Fruit fly (Drosophila melanogaster) whole organism, embryonic: ENCODE results near the gene CG34244.

ENCODE experiments used
- Bgb ChIP-seq: fragments of 200-800 bp; sonication (Bioruptor generic); IDR thresholded peaks from 2 replicates; pipeline ENCODE4 v1.3.6; 2022; ENCODE audit warnings: missing biosample characterization, missing genetic modification characterization; ENCODE audit not compliant: partially characterized antibody
- BtbVII ChIP-seq: fragments of 200-800 bp; sonication (Bioruptor generic); optimal IDR thresholded peaks from 3 replicates; lab custom pipeline; 2017; ENCODE audit warnings: missing biosample characterization, mild to moderate bottlenecking, missing genetic modification characterization
- CG10267 ChIP-seq: fragments of 200-800 bp; sonication (Bioruptor generic); optimal IDR thresholded peaks from 2 replicates; lab custom pipeline; 2018; ENCODE audit warnings: missing biosample characterization, mild to moderate bottlenecking, missing genetic modification characterization, moderate library complexity
- CG10366 ChIP-seq: fragments of 200-800 bp; sonication (Bioruptor generic); IDR thresholded peaks from 2 replicates; pipeline ENCODE4 v1.3.6; 2022; ENCODE audit warnings: missing biosample characterization, missing genetic modification characterization
- CG10431 ChIP-seq: fragments of 200-800 bp; sonication (Bioruptor generic); optimal IDR thresholded peaks from 3 replicates; lab custom pipeline; 2018; ENCODE audit warnings: missing biosample characterization, mild to moderate bottlenecking, missing genetic modification characterization
- CG11456 ChIP-seq: fragments of 200-800 bp; sonication (Bioruptor generic); IDR thresholded peaks from 3 replicates; pipeline ENCODE4 v1.3.6; 2022; ENCODE audit warnings: missing biosample characterization, missing genetic modification characterization
- CG11504 ChIP-seq: fragments of 200-800 bp; sonication (Bioruptor generic); optimal IDR thresholded peaks from 3 replicates; lab custom pipeline; 2019; ENCODE audit warnings: missing biosample characterization, mild to moderate bottlenecking, missing genetic modification characterization, moderate library complexity
- CG14710 ChIP-seq: fragments of 200-800 bp; sonication (Bioruptor generic); optimal IDR thresholded peaks from 3 replicates; lab custom pipeline; 2019; ENCODE audit warnings: missing biosample characterization, mild to moderate bottlenecking, missing genetic modification characterization, moderate library complexity
- CG17359 ChIP-seq: fragments of 200-800 bp; sonication (Bioruptor generic); optimal IDR thresholded peaks from 3 replicates; lab custom pipeline; 2018; ENCODE audit warnings: missing biosample characterization, mild to moderate bottlenecking, missing genetic modification characterization, moderate library complexity
- CG2712 ChIP-seq: fragments of 200-800 bp; optimal IDR thresholded peaks from 3 replicates; lab custom pipeline; 2019; ENCODE audit warnings: missing biosample characterization, mild to moderate bottlenecking, missing genetic modification characterization, moderate library complexity
- CG4730 ChIP-seq: fragments of 200-800 bp; sonication (Bioruptor generic); IDR thresholded peaks from 2 replicates; pipeline ENCODE4 v1.3.6; 2022; ENCODE audit warnings: missing biosample characterization, missing genetic modification characterization
- CG5953 ChIP-seq: fragments of 200-800 bp; sonication (Bioruptor generic); IDR thresholded peaks from 2 replicates; pipeline ENCODE4 v1.3.6; 2022; ENCODE audit warnings: missing biosample characterization, missing genetic modification characterization
- CG6765 ChIP-seq: fragments of 200-800 bp; sonication (Bioruptor generic); optimal IDR thresholded peaks from 3 replicates; lab custom pipeline; 2017; ENCODE audit warnings: missing biosample characterization, mild to moderate bottlenecking, missing genetic modification characterization
- CG7357 ChIP-seq: fragments of 200-800 bp; sonication (Bioruptor generic); IDR thresholded peaks from 3 replicates; pipeline ENCODE4 v1.3.6; 2022; ENCODE audit warnings: missing biosample characterization, missing genetic modification characterization
- CG7556 ChIP-seq: fragments of 200-800 bp; sonication (Bioruptor generic); optimal IDR thresholded peaks from 2 replicates; lab custom pipeline; 2017; ENCODE audit warnings: missing biosample characterization, mild to moderate bottlenecking, missing genetic modification characterization
- CG8290 ChIP-seq, 3 experiments: fragments of 200-800 bp; sonication (Bioruptor generic); optimal IDR thresholded peaks; 2 replicates each; lab custom pipeline; 2016 to 2019; ENCODE audit warnings: missing biosample characterization in 3 of 3, missing genetic modification characterization in 3 of 3, mild to moderate bottlenecking in 2 of 3, moderate library complexity in 1 of 3
- CG8765 ChIP-seq: fragments of 200-800 bp; sonication (Bioruptor generic); IDR thresholded peaks from 2 replicates; pipeline ENCODE4 v1.3.6; 2022; ENCODE audit warnings: missing biosample characterization, missing genetic modification characterization
- CG8944 ChIP-seq: fragments of 200-800 bp; sonication (Bioruptor generic); optimal IDR thresholded peaks from 3 replicates; lab custom pipeline; 2016; ENCODE audit warnings: missing biosample characterization, missing genetic modification characterization
- CG9215 ChIP-seq: fragments of 200-800 bp; sonication (Bioruptor generic); IDR thresholded peaks from 2 replicates; pipeline ENCODE4 v1.3.6; 2022; ENCODE audit warnings: missing biosample characterization, missing genetic modification characterization
- Dbx ChIP-seq: fragments of 200-800 bp; sonication (Bioruptor generic); IDR thresholded peaks from 3 replicates; pipeline ENCODE4 v1.3.6; 2022; ENCODE audit warnings: missing biosample characterization, missing genetic modification characterization
- Dll ChIP-seq: fragments of 200-800 bp; sonication (Bioruptor generic); IDR thresholded peaks from 4 replicates; pipeline ENCODE4 v1.3.6; 2022; ENCODE audit warnings: missing biosample characterization, missing genetic modification characterization; ENCODE audit not compliant: partially characterized antibody
- H2.0 ChIP-seq: fragments of 200-800 bp; sonication (Bioruptor generic); IDR thresholded peaks from 2 replicates; pipeline ENCODE4 v1.3.6; 2022; ENCODE audit warnings: missing biosample characterization, missing genetic modification characterization
- Hmx ChIP-seq: fragments of 200-800 bp; sonication (Bioruptor generic); optimal IDR thresholded peaks from 2 replicates; lab custom pipeline; 2016; ENCODE audit warnings: missing biosample characterization, missing genetic modification characterization
- Hr78 ChIP-seq, 2 experiments: fragments of 200-800 bp in 1 of 2; fragments of >200 bp in 1 of 2; sonication (Bioruptor generic) in 1 of 2; optimal IDR thresholded peaks; 2 replicates each; lab custom pipeline; 2017 to 2019; ENCODE audit warnings: missing biosample characterization in 2 of 2, missing genetic modification characterization in 2 of 2, mild to moderate bottlenecking in 1 of 2, moderate library complexity in 1 of 2
- Mrtf ChIP-seq: fragments of 200-800 bp; sonication (Bioruptor generic); IDR thresholded peaks from 3 replicates; pipeline ENCODE4 v1.3.6; 2022; ENCODE audit warnings: missing biosample characterization, missing genetic modification characterization
- Nf-YA ChIP-seq: fragments of 200-800 bp; sonication (Bioruptor generic); IDR thresholded peaks from 2 replicates; pipeline ENCODE4 v1.3.6; 2022; ENCODE audit warnings: missing biosample characterization, missing genetic modification characterization
- Nf-YC ChIP-seq: fragments of 200-800 bp; optimal IDR thresholded peaks from 3 replicates; lab custom pipeline; 2019; ENCODE audit warnings: missing biosample characterization, mild to moderate bottlenecking, missing genetic modification characterization, moderate library complexity
- Xbp1 ChIP-seq: fragments of 200-800 bp; sonication (Bioruptor generic); optimal IDR thresholded peaks from 3 replicates; lab custom pipeline; 2016; ENCODE audit warnings: missing biosample characterization, mild to moderate bottlenecking, missing genetic modification characterization
- Xrp1 ChIP-seq: fragments of 200-800 bp; sonication (Bioruptor generic); IDR thresholded peaks from 2 replicates; pipeline ENCODE4 v1.3.6; 2022; ENCODE audit warnings: missing biosample characterization, missing genetic modification characterization
- abd-A ChIP-seq: fragments of 200-800 bp; sonication (Bioruptor generic); optimal IDR thresholded peaks from 3 replicates; lab custom pipeline; 2019; ENCODE audit warnings: missing biosample characterization, mild to moderate bottlenecking, missing genetic modification characterization, moderate library complexity
- al ChIP-seq: fragments of 200-800 bp; sonication (Bioruptor generic); IDR thresholded peaks from 2 replicates; pipeline ENCODE4 v1.3.6; 2022; ENCODE audit warnings: missing biosample characterization, missing genetic modification characterization
- br ChIP-seq: fragments of >200 bp; optimal IDR thresholded peaks from 2 replicates; lab custom pipeline; 2017
- cas ChIP-seq: fragments of 200-800 bp; sonication (Bioruptor generic); IDR thresholded peaks from 2 replicates; pipeline ENCODE4 v1.3.6; 2022; ENCODE audit warnings: missing biosample characterization, missing genetic modification characterization
- chinmo ChIP-seq: fragments of 200-800 bp; sonication (Bioruptor generic); IDR thresholded peaks from 4 replicates; pipeline ENCODE4 v1.3.6; 2022; ENCODE audit warnings: missing biosample characterization, missing genetic modification characterization; ENCODE audit not compliant: partially characterized antibody
- disco-r ChIP-seq: fragments of 200-800 bp; sonication (Bioruptor generic); optimal IDR thresholded peaks from 2 replicates; lab custom pipeline; 2016; ENCODE audit warnings: missing biosample characterization, missing genetic modification characterization
- exex ChIP-seq: fragments of 200-800 bp; sonication (Bioruptor generic); optimal IDR thresholded peaks from 4 replicates; lab custom pipeline; 2018; ENCODE audit warnings: missing biosample characterization, mild to moderate bottlenecking, missing genetic modification characterization, moderate library complexity
- hth ChIP-seq: fragments of >200 bp; optimal IDR thresholded peaks from 2 replicates; lab custom pipeline; 2017; ENCODE audit warnings: inconsistent platforms
- ind ChIP-seq: fragments of 200-800 bp; sonication (Bioruptor generic); optimal IDR thresholded peaks from 3 replicates; lab custom pipeline; 2016; ENCODE audit warnings: missing biosample characterization, missing genetic modification characterization
- lbe ChIP-seq: fragments of 200-800 bp; sonication (Bioruptor generic); optimal IDR thresholded peaks from 2 replicates; lab custom pipeline; 2016; ENCODE audit warnings: missing biosample characterization, mild to moderate bottlenecking, missing genetic modification characterization
- nerfin-2 ChIP-seq: fragments of 200-800 bp; sonication (Bioruptor generic); IDR thresholded peaks from 2 replicates; pipeline ENCODE4 v1.3.6; 2022; ENCODE audit warnings: missing biosample characterization, missing genetic modification characterization; ENCODE audit not compliant: partially characterized antibody
- pan ChIP-seq, 4 experiments: fragments of >200 bp in 3 of 4; fragments of 200-800 bp in 1 of 4; sonication (Bioruptor generic) in 1 of 4; optimal IDR thresholded peaks in 3 of 4; IDR thresholded peaks in 1 of 4; 2 replicates each; pipeline versions ENCODE4 v1.3.6 to Lab custom; 2017 to 2022; ENCODE audit warnings: missing biosample characterization in 2 of 4, missing genetic modification characterization in 2 of 4, mixed read lengths in 1 of 4
- ro ChIP-seq: fragments of 200-800 bp; sonication (Bioruptor generic); IDR thresholded peaks from 2 replicates; pipeline ENCODE4 v1.3.6; 2022; ENCODE audit warnings: missing biosample characterization, missing genetic modification characterization
- sens ChIP-seq: fragments of 200-800 bp; sonication (Bioruptor generic); peaks from one replicate; lab custom pipeline; 2016; ENCODE audit warnings: missing biosample characterization, missing genetic modification characterization
- shn ChIP-seq: fragments of 200-800 bp; sonication (Bioruptor generic); optimal IDR thresholded peaks from 3 replicates; lab custom pipeline; 2016; ENCODE audit warnings: missing biosample characterization, missing genetic modification characterization
- sqz ChIP-seq: fragments of 200-800 bp; sonication (Bioruptor generic); optimal IDR thresholded peaks from 3 replicates; lab custom pipeline; 2018; ENCODE audit warnings: missing biosample characterization, mild to moderate bottlenecking, missing genetic modification characterization
- tin ChIP-seq: fragments of 200-800 bp; sonication (Bioruptor generic); optimal IDR thresholded peaks from 3 replicates; lab custom pipeline; 2016; ENCODE audit warnings: missing biosample characterization, missing genetic modification characterization
- vnd ChIP-seq: fragments of 200-800 bp; sonication (Bioruptor generic); IDR thresholded peaks from 3 replicates; pipeline ENCODE4 v1.3.6; 2022; ENCODE audit warnings: missing biosample characterization, missing genetic modification characterization; ENCODE audit not compliant: partially characterized antibody

CG34244 gene

dm6 chr3L:14272109-14273070, 36.6 kb upstream of the CG34244 start (continued):
- TF ChIP-seq ro (no peak; the same call in 1 of the 2 replicates), Xrp1 (GFP tag; lab: Robert Waterston, UW) (peak; percentile 83), Dbx (GFP tag; lab: Robert Waterston, UW) (peak; percentile 64; the same call in 2 of the 3 replicates), chinmo (GFP tag; lab: Robert Waterston, UW) (0 out of 4 replicates have a peak, but pooled peaks have one; percentile 46), vnd (GFP tag; lab: Robert Waterston, UW) (no peak), sens (GFP tag; lab: Kevin White, UChicago) (peak; percentile 88), sqz (GFP tag; lab: Kevin White, UChicago) (peak; percentile 73), CG6765 (GFP tag; lab: Kevin White, UChicago) (peak; percentile 54), Nf-YA (no peak), CG7357 (peak; percentile 75), shn (peak; percentile 8), exex (tag; lab: Kevin White, UChicago) (no peak), pan (optimal IDR thresholded peaks at IDR 0.05; lab: Kevin White, UChicago) (no peak), pan (GFP tag; optimal IDR thresholded peaks at IDR 0.05 in 1 of 2, IDR thresholded peaks at IDR 0.05 in 1 of 2) (peak in 1 of 2 experiments; percentile 59), CG11504 (tag; lab: Kevin White, UChicago) (peak; percentile 89), Nf-YC (tag; lab: Kevin White, UChicago) (peak; percentile 58), CG8290 (GFP tag; optimal IDR thresholded peaks at IDR 0.05; lab: Kevin White, UChicago) (peak; percentile 77), CG8290 (tag; optimal IDR thresholded peaks at IDR 0.05; lab: Kevin White, UChicago) (peak in 1 of 2 experiments; percentile 13), Bgb (GFP tag; lab: Robert Waterston, UW) (no peak), lbe (GFP tag; lab: Kevin White, UChicago) (peak; percentile 9), Xbp1 (GFP tag; lab: Kevin White, UChicago) (peak; percentile 90), tin (GFP tag; lab: Kevin White, UChicago) (peak; percentile 58), disco-r (GFP tag; lab: Kevin White, UChicago) (no peak), al (peak; percentile 48; the same call in 1 of the 2 replicates), abd-A (tag; lab: Kevin White, UChicago) (no peak), CG14710 (peak; percentile 95), CG11456 (GFP tag; lab: Robert Waterston, UW) (peak; percentile 73; the same call in 1 of the 3 replicates), CG2712 (tag; lab: Kevin White, UChicago) (peak; percentile 74), BtbVII (GFP tag; lab: Kevin White, UChicago) (peak; percentile 78), CG10267 (tag; lab: Kevin White, UChicago) (peak; percentile 88), CG8944 (no peak), CG8765 (GFP tag; lab: Robert Waterston, UW) (no peak), ind (GFP tag; lab: Kevin White, UChicago) (peak; percentile 72), CG5953 (GFP tag; lab: Robert Waterston, UW) (no peak), Hr78 (GFP tag; optimal IDR thresholded peaks at IDR 0.05; lab: Kevin White, UChicago) (peak in 1 of 2 experiments; percentile 93), Mrtf (GFP tag; lab: Robert Waterston, UW) (peak; percentile 76; the same call in 1 of the 3 replicates), CG7556 (GFP tag; lab: Kevin White, UChicago) (peak; percentile 97), CG9215 (GFP tag; lab: Robert Waterston, UW) (peak; percentile 66), Dll (GFP tag; lab: Robert Waterston, UW) (no peak), CG10366 (GFP tag; lab: Robert Waterston, UW) (peak; percentile 60; the same call in 1 of the 2 replicates), CG4730 (GFP tag; lab: Robert Waterston, UW) (peak; percentile 53; the same call in 1 of the 2 replicates), CG10431 (GFP tag; lab: Kevin White, UChicago) (peak; percentile 79), br (lab: Kevin White, UChicago) (no peak), nerfin-2 (no peak), H2.0 (peak; percentile 62), hth (lab: Kevin White, UChicago) (no peak), cas (no peak), CG17359 (tag; lab: Kevin White, UChicago) (peak; percentile 90), Hmx (GFP tag; lab: Kevin White, UChicago) (no peak)
